Worm (Caenorhabditis elegans) whole organism, L1 larva: ENCODE results near the gene F41H10.5.

Experiments
- dsc-1 ChIP-seq: sonication (generic microtip); optimal IDR thresholded peaks from 2 replicates; lab custom pipeline; 2016; ENCODE audit warnings: mild to moderate bottlenecking, missing genetic modification characterization, missing compliant biosample characterization
- nhr-237 ChIP-seq: fragments of 150-350 bp; optimal IDR thresholded peaks from 2 replicates; lab custom pipeline; 2014; ENCODE audit warnings: missing biosample characterization, missing genetic modification characterization
- nhr-47 ChIP-seq: sonication (generic microtip); optimal IDR thresholded peaks from 2 replicates; lab custom pipeline; 2016; ENCODE audit warnings: mild to moderate bottlenecking, missing genetic modification characterization, moderate library complexity, missing compliant biosample characterization
- nhr-76 ChIP-seq: sonication (generic microtip); optimal IDR thresholded peaks from 2 replicates; lab custom pipeline; 2017; ENCODE audit warnings: missing biosample characterization, missing genetic modification characterization
- nhr-77 ChIP-seq: fragments of 150-350 bp; optimal IDR thresholded peaks from 2 replicates; lab custom pipeline; 2014; ENCODE audit warnings: missing biosample characterization, missing genetic modification characterization
- pqm-1 ChIP-seq: sonication (generic microtip); optimal IDR thresholded peaks from 3 replicates; lab custom pipeline; 2017; ENCODE audit warnings: missing biosample characterization, missing genetic modification characterization
- sup-37 ChIP-seq: fragments of 200-800 bp; sonication (Bioruptor generic); optimal IDR thresholded peaks from 2 replicates; lab custom pipeline; 2018; ENCODE audit warnings: mild to moderate bottlenecking, missing genetic modification characterization, missing compliant biosample characterization
- unc-30 ChIP-seq: sonication (generic microtip); optimal IDR thresholded peaks from 2 replicates; lab custom pipeline; 2017; ENCODE audit warnings: missing biosample characterization, missing genetic modification characterization
- unc-62 ChIP-seq: fragments of 150-350 bp; optimal IDR thresholded peaks from 2 replicates; lab custom pipeline; 2014; ENCODE audit warnings: missing biosample characterization, missing genetic modification reagents, missing genetic modification characterization
- zag-1 ChIP-seq: fragments of 150-350 bp; optimal IDR thresholded peaks from 2 replicates; lab custom pipeline; 2014; ENCODE audit warnings: missing biosample characterization, missing genetic modification characterization
- ztf-4 ChIP-seq: fragments of 150-350 bp; optimal IDR thresholded peaks from 2 replicates; lab custom pipeline; 2014; ENCODE audit warnings: missing biosample characterization, missing genetic modification characterization

DNA sequence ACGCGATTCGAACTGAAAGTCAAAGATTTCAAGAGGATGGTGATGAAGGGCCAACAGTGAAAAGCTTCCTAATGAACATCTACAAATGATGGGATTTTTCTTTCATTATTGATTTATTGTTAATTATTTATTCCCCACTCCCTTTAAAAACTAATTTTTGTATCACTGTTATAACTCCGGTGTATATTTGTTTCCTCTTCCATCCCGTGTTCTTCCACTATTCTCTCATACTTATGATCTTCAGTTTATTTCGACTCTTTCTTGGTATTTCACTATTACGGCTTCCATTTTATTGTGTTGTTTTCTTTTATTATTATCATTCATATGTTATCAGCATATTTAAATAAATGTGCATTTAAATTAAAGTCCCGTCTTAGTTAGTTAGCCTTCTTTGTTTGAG lies 13.6 kb downstream of the F41H10.5 start:
- TF ChIP-seq nhr-77 (no peak), nhr-76 (tag; lab: Kevin White, UChicago) (no peak), unc-62 (no peak), dsc-1 (tag; lab: Kevin White, UChicago) (no peak), zag-1 (tag; lab: Kevin White, UChicago) (no peak), nhr-237 (tag; lab: Kevin White, UChicago) (no peak), sup-37 (GFP tag; lab: Kevin White, UChicago) (no peak), nhr-47 (no peak), unc-30 (tag; lab: Kevin White, UChicago) (no peak), pqm-1 (no peak), ztf-4 (no peak)
